Fruit fly (Drosophila melanogaster): ENCODE measurements around the gene CG42507.

Gene CG42507

dm6 chr3L:14790127-14790589 is 32.4 kb upstream of the CG42507 start (continued):
- TF ChIP-seq CG9215 (GFP tag; IDR thresholded peaks at IDR 0.05) (peak; percentile 82), CG16813 (GFP tag; IDR thresholded peaks at IDR 0.05; ENCODE audit: partially characterized antibody) (peak; percentile 82), sr (GFP tag; IDR thresholded peaks at IDR 0.05) (no peak), Sry-β (GFP tag; optimal IDR thresholded peaks at IDR 0.05) (peak; percentile 28), lov (optimal IDR thresholded peaks at IDR 0.05) (no peak), lov (GFP tag; IDR thresholded peaks at IDR 0.05) (peak; percentile 61; the same call in 1 of the 3 replicates), crol (GFP tag; IDR thresholded peaks at IDR 0.05) (no peak), D19A (tag; optimal IDR thresholded peaks at IDR 0.05) (peak; percentile 31), fd102C (GFP tag; optimal IDR thresholded peaks at IDR 0.05) (peak; percentile 18), CG30403 (GFP tag; optimal IDR thresholded peaks at IDR 0.05) (peak; percentile 83), sqz (GFP tag; optimal IDR thresholded peaks at IDR 0.05) (no peak), CG14965 (GFP tag; optimal IDR thresholded peaks at IDR 0.05; ENCODE audit: borderline replicate concordance) (no peak), Vsx1 (GFP tag; optimal IDR thresholded peaks at IDR 0.05) (no peak), Hmr (GFP tag; optimal IDR thresholded peaks at IDR 0.05) (peak; percentile 77), Ptx1 (GFP tag; IDR thresholded peaks at IDR 0.05) (peak; percentile 83), zf30C (GFP tag; optimal IDR thresholded peaks at IDR 0.05) (no peak), dmrt11E (tag; optimal IDR thresholded peaks at IDR 0.05) (peak; percentile 45), Elba2 (GFP tag; optimal IDR thresholded peaks at IDR 0.05) (peak; percentile 70), slp2 (GFP tag; optimal IDR thresholded peaks at IDR 0.05) (peak; percentile 75), CG15011 (GFP tag; optimal IDR thresholded peaks at IDR 0.05) (no peak), CG14014 (GFP tag; IDR thresholded peaks at IDR 0.05) (peak; percentile 54; the same call in 1 of the 2 replicates), HmgD (GFP tag; optimal IDR thresholded peaks at IDR 0.05) (peak; percentile 88), Usf (GFP tag; optimal IDR thresholded peaks at IDR 0.05) (peak; percentile 19), ro (GFP tag; IDR thresholded peaks at IDR 0.05) (peak; percentile 44), gcm (GFP tag; optimal IDR thresholded peaks at IDR 0.05) (no peak), grau (tag; optimal IDR thresholded peaks at IDR 0.05) (peak; percentile 67), so (GFP tag; IDR thresholded peaks at IDR 0.05) (peak; percentile 77; the same call in 2 of the 3 replicates), CG5245 (GFP tag; optimal IDR thresholded peaks at IDR 0.05) (peak; percentile 63), CG6791 (GFP tag; IDR thresholded peaks at IDR 0.05; ENCODE audit: partially characterized antibody) (peak; percentile 69), CG4617 (GFP tag; optimal IDR thresholded peaks at IDR 0.05; ENCODE audit: borderline replicate concordance) (peak; percentile 98), pita (GFP tag; optimal IDR thresholded peaks at IDR 0.05) (no peak), Bgb (GFP tag; IDR thresholded peaks at IDR 0.05; ENCODE audit: partially characterized antibody) (peak; percentile 80), lmd (GFP tag; IDR thresholded peaks at IDR 0.05) (peak; percentile 80), CG1024 (GFP tag; IDR thresholded peaks at IDR 0.05) (0 out of 2 replicates have a peak, but pooled peaks have one; percentile 27), Dfd (GFP tag; optimal IDR thresholded peaks at IDR 0.05) (no peak), slou (GFP tag; optimal IDR thresholded peaks at IDR 0.05) (peak; percentile 64), inv (GFP tag; IDR thresholded peaks at IDR 0.05; ENCODE audit: partially characterized antibody) (peak; percentile 80), Lpt (GFP tag; optimal IDR thresholded peaks at IDR 0.05) (no peak), CG15479 (GFP tag; optimal IDR thresholded peaks at IDR 0.05) (peak; percentile 76), Gug (GFP tag; IDR thresholded peaks at IDR 0.05) (peak; percentile 65; the same call in 3 of the 4 replicates), CG16815 (GFP tag; optimal IDR thresholded peaks at IDR 0.05) (peak; percentile 57), CG12071 (GFP tag; optimal IDR thresholded peaks at IDR 0.05) (no peak), kni (GFP tag; optimal IDR thresholded peaks at IDR 0.05) (no peak), Kr (GFP tag; optimal IDR thresholded peaks at IDR 0.05) (no peak), CG17568 (GFP tag; optimal IDR thresholded peaks at IDR 0.05) (no peak), CG7745 (tag; optimal IDR thresholded peaks at IDR 0.05) (no peak), ash1 (GFP tag; optimal IDR thresholded peaks at IDR 0.05) (no peak), CG1832 (GFP tag; optimal IDR thresholded peaks at IDR 0.05) (no peak), grn (GFP tag; optimal IDR thresholded peaks at IDR 0.05) (no peak), Camta (GFP tag; optimal IDR thresholded peaks at IDR 0.05) (peak; percentile 88)
